Fruit fly (Drosophila melanogaster) whole organism, prepupa: ENCODE measurements around the gene CG14915.
A peak's percentile ranks its signal among the peaks of the same experiment; 100 is the strongest.

Experiments
- CG10631 ChIP-seq: fragments of 200-800 bp; sonication (Bioruptor generic); optimal IDR thresholded peaks from 2 replicates; lab custom pipeline; 2016; ENCODE audit warnings: missing biosample characterization, missing genetic modification characterization
- CG10669 ChIP-seq: fragments of 200-800 bp; sonication (Bioruptor generic); optimal IDR thresholded peaks from 3 replicates; lab custom pipeline; 2018; ENCODE audit warnings: missing biosample characterization, mild to moderate bottlenecking, missing genetic modification characterization, moderate library complexity
- CG11762 ChIP-seq: fragments of 200-800 bp; sonication (Bioruptor generic); optimal IDR thresholded peaks from 3 replicates; lab custom pipeline; 2016; ENCODE audit warnings: missing biosample characterization, missing genetic modification characterization; ENCODE audit not compliant: insufficient read depth
- CG11902 ChIP-seq: fragments of 200-800 bp; sonication (Bioruptor generic); optimal IDR thresholded peaks from 3 replicates; lab custom pipeline; 2016; ENCODE audit warnings: missing biosample characterization, missing genetic modification characterization
- CG15336 ChIP-seq: fragments of 200-800 bp; sonication (Bioruptor generic); IDR thresholded peaks from 2 replicates; pipeline ENCODE4 v1.3.6; 2022; ENCODE audit warnings: missing biosample characterization, missing genetic modification characterization
- CG3032 ChIP-seq: fragments of 200-800 bp; optimal IDR thresholded peaks from 2 replicates; lab custom pipeline; 2019; ENCODE audit warnings: missing biosample characterization, mild to moderate bottlenecking, missing genetic modification characterization, moderate library complexity
- CG32006 ChIP-seq: fragments of 200-800 bp; sonication (Bioruptor generic); optimal IDR thresholded peaks from 3 replicates; lab custom pipeline; 2017; ENCODE audit warnings: missing biosample characterization, mild to moderate bottlenecking, missing genetic modification characterization
- CG3919 ChIP-seq: fragments of 200-800 bp; sonication (Bioruptor generic); optimal IDR thresholded peaks from 3 replicates; lab custom pipeline; 2016; ENCODE audit warnings: missing biosample characterization, missing genetic modification characterization
- CG4318 ChIP-seq: fragments of 200-800 bp; sonication (Bioruptor generic); optimal IDR thresholded peaks from 3 replicates; lab custom pipeline; 2017; ENCODE audit warnings: missing biosample characterization, mild to moderate bottlenecking, missing genetic modification characterization
- CG6163 ChIP-seq: fragments of 200-800 bp; sonication (Bioruptor generic); IDR thresholded peaks from 3 replicates; pipeline ENCODE4 v1.3.6; 2022; ENCODE audit warnings: missing biosample characterization, missing genetic modification characterization
- CG6792 ChIP-seq: fragments of 200-800 bp; sonication (Bioruptor generic); optimal IDR thresholded peaks from 3 replicates; lab custom pipeline; 2016; ENCODE audit warnings: missing biosample characterization, missing genetic modification characterization
- CG6808 ChIP-seq: fragments of 200-800 bp; sonication (Bioruptor generic); optimal IDR thresholded peaks from 3 replicates; lab custom pipeline; 2017; ENCODE audit warnings: missing biosample characterization, missing genetic modification characterization, mild to moderate bottlenecking, moderate library complexity, missing genetic modification reagents
- CG7368 ChIP-seq: fragments of 200-800 bp; sonication (Bioruptor generic); optimal IDR thresholded peaks from 3 replicates; lab custom pipeline; 2016; ENCODE audit warnings: missing biosample characterization, missing genetic modification characterization
- CG8319 ChIP-seq: fragments of 200-800 bp; sonication (Bioruptor generic); optimal IDR thresholded peaks from 3 replicates; lab custom pipeline; 2016; ENCODE audit warnings: missing biosample characterization, missing genetic modification characterization
- CG9139 ChIP-seq: fragments of 200-800 bp; sonication (Bioruptor generic); optimal IDR thresholded peaks from 3 replicates; lab custom pipeline; 2017; ENCODE audit warnings: missing biosample characterization, mild to moderate bottlenecking, missing genetic modification characterization
- Eip75B ChIP-seq: fragments of 200-800 bp; sonication (Bioruptor generic); optimal IDR thresholded peaks from 3 replicates; lab custom pipeline; 2016; ENCODE audit warnings: missing biosample characterization, missing genetic modification characterization
- Eip78C ChIP-seq: fragments of 200-800 bp; sonication (Bioruptor generic); peaks from one replicate; lab custom pipeline; 2016; ENCODE audit warnings: missing biosample characterization, missing genetic modification characterization
- Eip93F ChIP-seq: fragments of 200-800 bp; sonication (Bioruptor generic); optimal IDR thresholded peaks from 2 replicates; lab custom pipeline; 2016; ENCODE audit warnings: missing biosample characterization, mild to moderate bottlenecking, missing genetic modification characterization
- Ets21C ChIP-seq: fragments of 200-800 bp; sonication (Bioruptor generic); optimal IDR thresholded peaks from 3 replicates; lab custom pipeline; 2016; ENCODE audit warnings: missing biosample characterization, missing genetic modification characterization
- Ets96B ChIP-seq: fragments of 200-800 bp; optimal IDR thresholded peaks from 2 replicates; lab custom pipeline; 2019; ENCODE audit warnings: missing biosample characterization, mild to moderate bottlenecking, missing genetic modification characterization, moderate library complexity
- Hr4 ChIP-seq: fragments of 200-800 bp; sonication (Bioruptor generic); optimal IDR thresholded peaks from 3 replicates; lab custom pipeline; 2016; ENCODE audit warnings: missing biosample characterization, missing genetic modification characterization
- Lpt ChIP-seq: fragments of 200-800 bp; sonication (Bioruptor generic); optimal IDR thresholded peaks from 3 replicates; lab custom pipeline; 2016; ENCODE audit warnings: missing biosample characterization, missing genetic modification characterization
- Met ChIP-seq: fragments of 200-800 bp; sonication (Bioruptor generic); optimal IDR thresholded peaks from 3 replicates; lab custom pipeline; 2016; ENCODE audit warnings: missing biosample characterization, missing genetic modification characterization
- Sox102F ChIP-seq: fragments of 200-800 bp; sonication (Bioruptor generic); optimal IDR thresholded peaks from 2 replicates; lab custom pipeline; 2016; ENCODE audit warnings: missing biosample characterization, mild to moderate bottlenecking, missing genetic modification characterization
- Sox15 ChIP-seq: fragments of 200-800 bp; sonication (Bioruptor generic); optimal IDR thresholded peaks from 3 replicates; lab custom pipeline; 2016; ENCODE audit warnings: missing biosample characterization, missing genetic modification characterization
- achi ChIP-seq: fragments of 200-800 bp; sonication (Bioruptor generic); optimal IDR thresholded peaks from 3 replicates; lab custom pipeline; 2016; ENCODE audit warnings: missing biosample characterization, missing genetic modification characterization
- dsx ChIP-seq: fragments of 200-800 bp; optimal IDR thresholded peaks from 3 replicates; lab custom pipeline; 2019; ENCODE audit warnings: missing biosample characterization, mild to moderate bottlenecking, missing genetic modification characterization, moderate library complexity; ENCODE audit not compliant: poor library complexity, severe bottlenecking
- eg ChIP-seq: fragments of 200-800 bp; sonication (Bioruptor generic); IDR thresholded peaks from 3 replicates; pipeline ENCODE4 v1.3.6; 2022; ENCODE audit warnings: missing biosample characterization, missing genetic modification characterization
- esn ChIP-seq: fragments of 200-800 bp; sonication (Bioruptor generic); optimal IDR thresholded peaks from 2 replicates; lab custom pipeline; 2016; ENCODE audit warnings: missing biosample characterization, mild to moderate bottlenecking, missing genetic modification characterization, moderate library complexity
- fd59A ChIP-seq: fragments of 200-800 bp; sonication (Bioruptor generic); optimal IDR thresholded peaks from 2 replicates; lab custom pipeline; 2017; ENCODE audit warnings: missing biosample characterization, mild to moderate bottlenecking, missing genetic modification characterization, missing genetic modification reagents
- fkh ChIP-seq: fragments of 200-800 bp; sonication (Bioruptor generic); optimal IDR thresholded peaks from 3 replicates; lab custom pipeline; 2017; ENCODE audit warnings: missing biosample characterization, mild to moderate bottlenecking, missing genetic modification characterization, moderate library complexity
- lz ChIP-seq: fragments of 200-800 bp; sonication (Bioruptor generic); optimal IDR thresholded peaks from 3 replicates; lab custom pipeline; 2016; ENCODE audit warnings: missing biosample characterization, missing genetic modification characterization
- net ChIP-seq: fragments of 200-800 bp; sonication (Bioruptor generic); optimal IDR thresholded peaks from 3 replicates; lab custom pipeline; 2016; ENCODE audit warnings: missing biosample characterization, missing genetic modification characterization
- pdm3 ChIP-seq: fragments of 200-800 bp; sonication (Bioruptor generic); optimal IDR thresholded peaks from 3 replicates; lab custom pipeline; 2016; ENCODE audit warnings: missing biosample characterization, missing genetic modification characterization
- salr ChIP-seq, 2 experiments: fragments of 200-800 bp; sonication (Bioruptor generic); optimal IDR thresholded peaks; 3 replicates each; lab custom pipeline; 2016 to 2018; ENCODE audit warnings: missing biosample characterization in 2 of 2, missing genetic modification characterization in 2 of 2, mild to moderate bottlenecking in 1 of 2
- spab ChIP-seq: fragments of 200-800 bp; sonication (Bioruptor generic); optimal IDR thresholded peaks from 2 replicates; lab custom pipeline; 2017; ENCODE audit warnings: missing biosample characterization, mild to moderate bottlenecking, missing genetic modification characterization, missing genetic modification reagents
- ss ChIP-seq, 2 experiments: fragments of 200-800 bp; sonication (Bioruptor generic); optimal IDR thresholded peaks; 2 replicates in 1 of 2; 3 replicates in 1 of 2; lab custom pipeline; 2017 to 2018; ENCODE audit warnings: mild to moderate bottlenecking in 2 of 2, missing biosample characterization in 2 of 2, missing genetic modification characterization in 2 of 2, moderate library complexity in 1 of 2
- vri ChIP-seq: fragments of 200-800 bp; sonication (Bioruptor generic); optimal IDR thresholded peaks from 3 replicates; lab custom pipeline; 2016; ENCODE audit warnings: missing biosample characterization, mild to moderate bottlenecking, missing genetic modification characterization

CG14915 gene

dm6 chr2L:11048307-11048706 lies 22.5 kb upstream of the CG14915 start:
- no peak for TF ChIP-seq Sox15
- no peak for TF ChIP-seq Lpt (GFP tag; lab: Kevin White, UChicago)
- TF ChIP-seq CG3032 (tag; lab: Kevin White, UChicago), result peak; percentile 59
- TF ChIP-seq lz (GFP tag; lab: Kevin White, UChicago), result no peak
- peak; percentile 13 to 27 for TF ChIP-seq ss (GFP tag; optimal IDR thresholded peaks at IDR 0.05; lab: Kevin White, UChicago)
- peak; percentile 49 for TF ChIP-seq CG10669 (GFP tag; lab: Kevin White, UChicago)
- peak; percentile 34 for TF ChIP-seq CG10631 (GFP tag; lab: Kevin White, UChicago)
- TF ChIP-seq CG11762 (GFP tag; lab: Kevin White, UChicago), result no peak
- TF ChIP-seq vri (GFP tag; lab: Kevin White, UChicago), result no peak
- TF ChIP-seq pdm3 (GFP tag; lab: Kevin White, UChicago), result no peak
- TF ChIP-seq fkh (GFP tag; lab: Kevin White, UChicago), result no peak
- peak; percentile 37 for TF ChIP-seq CG6808 (GFP tag; lab: Kevin White, UChicago)
- TF ChIP-seq Eip93F (GFP tag; lab: Kevin White, UChicago), result no peak
- no peak for TF ChIP-seq CG4318
- TF ChIP-seq Ets96B, result peak; percentile 58
- no peak for TF ChIP-seq eg (GFP tag; lab: Robert Waterston, UW)
- TF ChIP-seq CG6792 (GFP tag; lab: Kevin White, UChicago), result no peak
- no peak for TF ChIP-seq CG32006
- TF ChIP-seq net (GFP tag; lab: Kevin White, UChicago), result no peak
- TF ChIP-seq CG6163 (GFP tag; lab: Robert Waterston, UW), result 0 out of 3 replicates have a peak, but pooled peaks have one; percentile 30
- peak; percentile 83 for TF ChIP-seq Eip78C (GFP tag; lab: Kevin White, UChicago)
- peak; percentile 46 for TF ChIP-seq Eip75B
- peak; percentile 0 for TF ChIP-seq Hr4 (GFP tag; lab: Kevin White, UChicago)
- TF ChIP-seq Met (GFP tag; lab: Kevin White, UChicago), result no peak
- TF ChIP-seq dsx (GFP tag; lab: Kevin White, UChicago), result peak; percentile 57
- TF ChIP-seq CG8319 (GFP tag; lab: Kevin White, UChicago), result no peak
- peak; percentile 33 for TF ChIP-seq spab
- peak; percentile 13 for TF ChIP-seq achi (GFP tag; lab: Kevin White, UChicago)
- TF ChIP-seq esn (GFP tag; lab: Kevin White, UChicago), result no peak
- TF ChIP-seq CG3919 (GFP tag; lab: Kevin White, UChicago), result peak; percentile 41

DNA sequence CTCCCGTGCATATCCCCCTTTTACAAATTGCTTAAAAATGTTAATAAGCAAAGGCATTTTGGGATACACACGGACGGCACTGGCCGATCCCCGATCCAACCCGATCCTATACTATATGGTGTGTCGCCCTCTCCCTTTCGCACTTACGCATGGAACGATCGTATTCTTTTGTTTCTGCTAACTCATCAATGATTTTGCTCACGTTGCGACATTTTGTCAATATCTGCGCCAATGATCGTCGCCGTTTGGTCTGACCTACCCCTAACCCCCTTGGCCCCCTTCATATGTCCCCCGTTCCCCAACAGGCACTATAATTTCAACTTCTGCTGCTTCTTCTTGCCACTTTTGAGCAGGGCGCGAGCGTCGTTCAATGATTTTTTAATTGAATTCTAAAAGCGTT lies 21.1 kb upstream of the CG14915 start:
- no peak for TF ChIP-seq CG32006
- TF ChIP-seq Ets21C, result no peak
- TF ChIP-seq net (GFP tag; lab: Kevin White, UChicago), result no peak
- no peak for TF ChIP-seq CG11762 (GFP tag; lab: Kevin White, UChicago)
- no peak for TF ChIP-seq CG3032 (tag; lab: Kevin White, UChicago)
- TF ChIP-seq CG7368 (GFP tag; lab: Kevin White, UChicago), result no peak
- TF ChIP-seq salr (GFP tag; optimal IDR thresholded peaks at IDR 0.05; lab: Kevin White, UChicago), result no peak
- TF ChIP-seq CG11902, result no peak
- TF ChIP-seq CG9139 (GFP tag; lab: Kevin White, UChicago), result no peak
- no peak for TF ChIP-seq Sox102F (GFP tag; lab: Kevin White, UChicago)
- no peak for TF ChIP-seq ss (GFP tag; optimal IDR thresholded peaks at IDR 0.05; lab: Kevin White, UChicago)
- no peak for TF ChIP-seq Lpt (GFP tag; lab: Kevin White, UChicago)
- TF ChIP-seq CG15336, result no peak
- no peak for TF ChIP-seq Met (GFP tag; lab: Kevin White, UChicago)
- no peak for TF ChIP-seq fd59A (GFP tag; lab: Kevin White, UChicago)
- TF ChIP-seq CG6792 (GFP tag; lab: Kevin White, UChicago), result no peak
- TF ChIP-seq, all 60 proteins: peak for 0
